Fruit fly (Drosophila melanogaster): ENCODE results near the gene CG32755.

Gene CG32755

DNA sequence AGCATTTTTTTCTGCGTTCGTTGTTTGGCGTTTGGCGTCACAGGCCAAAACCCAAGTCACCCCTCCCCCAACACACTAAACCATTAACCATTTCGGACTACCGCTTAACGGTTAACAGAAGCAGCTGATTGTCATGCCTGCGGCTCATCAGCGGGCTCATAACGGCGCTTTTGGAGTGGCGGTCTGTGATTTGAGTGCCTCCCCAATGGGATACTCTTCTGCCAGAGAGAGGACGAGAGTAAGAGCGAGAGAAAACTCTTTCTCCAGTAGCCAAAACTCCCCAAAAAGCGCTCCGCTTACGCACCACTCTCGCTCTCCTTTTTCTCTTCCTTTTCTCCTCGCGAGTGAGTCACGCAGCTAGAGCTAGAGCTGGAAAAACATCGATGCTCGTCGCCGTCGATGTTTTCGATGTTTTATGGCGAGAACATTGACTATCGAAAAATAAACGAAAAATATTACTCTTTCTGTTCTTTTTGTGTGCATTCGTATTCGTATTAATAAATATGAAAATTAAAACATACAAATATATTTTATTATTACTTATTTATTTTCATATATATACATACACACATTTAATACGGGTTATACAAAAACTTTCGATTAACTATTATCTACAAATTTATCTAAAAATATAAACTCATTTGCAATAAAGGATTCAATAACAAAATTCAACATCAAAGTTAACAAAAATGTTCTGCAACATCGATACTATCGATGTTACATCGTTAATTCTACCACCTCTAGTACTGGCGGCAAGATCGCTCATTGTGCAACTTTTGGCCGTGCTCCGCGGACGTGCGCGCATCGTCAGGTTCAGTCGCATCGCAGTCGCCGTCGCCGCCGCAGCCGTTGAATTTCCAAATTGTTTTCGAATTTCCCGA is 15.7 kb downstream of the CG32755 start, which contains the start of gene Grip (continued):
- TF ChIP-seq p53 (GFP tag; optimal IDR thresholded peaks at IDR 0.05) = no peak
- TF ChIP-seq pfk (GFP tag; optimal IDR thresholded peaks at IDR 0.05) = no peak
- TF ChIP-seq lmd (GFP tag; IDR thresholded peaks at IDR 0.05) = no peak
- peak; percentile 5 for TF ChIP-seq tio (GFP tag; optimal IDR thresholded peaks at IDR 0.05)
- no peak for TF ChIP-seq stc (GFP tag; IDR thresholded peaks at IDR 0.05)
- TF ChIP-seq CG3163 (GFP tag; optimal IDR thresholded peaks at IDR 0.05) = peak; percentile 72
- no peak for TF ChIP-seq CG11093 (GFP tag; IDR thresholded peaks at IDR 0.05)
- TF ChIP-seq CG11695 (GFP tag; IDR thresholded peaks at IDR 0.05) = no peak
- TF ChIP-seq CG9932 (GFP tag; IDR thresholded peaks at IDR 0.05) = peak; percentile 46
- TF ChIP-seq CG18619 (GFP tag; optimal IDR thresholded peaks at IDR 0.05) = no peak
- TF ChIP-seq zf30C (GFP tag; optimal IDR thresholded peaks at IDR 0.05) = no peak
- no peak for TF ChIP-seq CG6254 (GFP tag; optimal IDR thresholded peaks at IDR 0.05)
- TF ChIP-seq vfl (GFP tag; optimal IDR thresholded peaks at IDR 0.05) = no peak
- no peak for TF ChIP-seq C15 (GFP tag; IDR thresholded peaks at IDR 0.05)
- TF ChIP-seq CG7556 (GFP tag; optimal IDR thresholded peaks at IDR 0.05) = peak; percentile 51
- no peak for TF ChIP-seq CG6813 (GFP tag; optimal IDR thresholded peaks at IDR 0.05)
- TF ChIP-seq ase (GFP tag; IDR thresholded peaks at IDR 0.05) = no peak
- TF ChIP-seq Opbp (GFP tag; IDR thresholded peaks at IDR 0.05; ENCODE audit: partially characterized antibody) = peak; percentile 31; the same call in 2 of the 3 replicates
- peak; percentile 53 for TF ChIP-seq CG30403 (GFP tag; optimal IDR thresholded peaks at IDR 0.05)
- peak; percentile 64 for TF ChIP-seq CG13775 (GFP tag; optimal IDR thresholded peaks at IDR 0.05)
- no peak for TF ChIP-seq repo (GFP tag; optimal IDR thresholded peaks at IDR 0.05)
- no peak for TF ChIP-seq sisA (GFP tag; IDR thresholded peaks at IDR 0.05)
- no peak for TF ChIP-seq eve (GFP tag; optimal IDR thresholded peaks at IDR 0.05)
- no peak for TF ChIP-seq CG4360 (GFP tag; IDR thresholded peaks at IDR 0.05)
- no peak for TF ChIP-seq CG12236 (GFP tag; optimal IDR thresholded peaks at IDR 0.05)
- no peak for TF ChIP-seq eyg (GFP tag; optimal IDR thresholded peaks at IDR 0.05)
- no peak for TF ChIP-seq schlank (tag; optimal IDR thresholded peaks at IDR 0.05)
- TF ChIP-seq HmgD (GFP tag; optimal IDR thresholded peaks at IDR 0.05) = no peak
- TF ChIP-seq prd (optimal IDR thresholded peaks at IDR 0.05) = no peak
- TF ChIP-seq prd (GFP tag; IDR thresholded peaks at IDR 0.05) = peak; percentile 37; the same call in 1 of the 3 replicates
- peak; percentile 26 for TF ChIP-seq CG10209 (GFP tag; optimal IDR thresholded peaks at IDR 0.05)
- peak; percentile 60 for TF ChIP-seq CG9727 (GFP tag; optimal IDR thresholded peaks at IDR 0.05)
- no peak for TF ChIP-seq CG4707 (GFP tag; optimal IDR thresholded peaks at IDR 0.05)
- TF ChIP-seq dpn (GFP tag; optimal IDR thresholded peaks at IDR 0.05) = peak; percentile 8 to 36
- peak; percentile 28 for TF ChIP-seq CG9437 (GFP tag; optimal IDR thresholded peaks at IDR 0.05)
- no peak for TF ChIP-seq exex (tag; optimal IDR thresholded peaks at IDR 0.05)
- TF ChIP-seq Deaf1 (tag; optimal IDR thresholded peaks at IDR 0.05) = no peak
- peak; percentile 50 for TF ChIP-seq CG15696 (tag; optimal IDR thresholded peaks at IDR 0.05)
- no peak for TF ChIP-seq CG3847 (GFP tag; IDR thresholded peaks at IDR 0.05)
- TF ChIP-seq Chrac-16 (GFP tag; optimal IDR thresholded peaks at IDR 0.05) = peak; percentile 18
- TF ChIP-seq twi (tag; optimal IDR thresholded peaks at IDR 0.05) = peak; percentile 1
- no peak for TF ChIP-seq CG4404 (GFP tag; IDR thresholded peaks at IDR 0.05)
- TF ChIP-seq CG17359 (tag; optimal IDR thresholded peaks at IDR 0.05) = peak; percentile 16
- no peak for TF ChIP-seq sd (tag; optimal IDR thresholded peaks at IDR 0.05)
- TF ChIP-seq CkIIα-i1 (GFP tag; IDR thresholded peaks at IDR 0.05) = no peak
- peak; percentile 38 for TF ChIP-seq CG7839 (tag; optimal IDR thresholded peaks at IDR 0.05)
- TF ChIP-seq CG30020 (tag; optimal IDR thresholded peaks at IDR 0.05) = peak; percentile 15
- TF ChIP-seq HLH3B (GFP tag; IDR thresholded peaks at IDR 0.05) = no peak
- no peak for TF ChIP-seq sima (GFP tag; optimal IDR thresholded peaks at IDR 0.05)
- TF ChIP-seq NC2β (GFP tag; optimal IDR thresholded peaks at IDR 0.05) = no peak

Measured in whole organism, embryonic.